Fruit fly (Drosophila melanogaster) Kc167 (cell line): Measurements from ENCODE around the gene CG6733.

Experiments
- Myc ChIP-seq: fragments of >200 bp; optimal IDR thresholded peaks from 2 replicates; lab custom pipeline; 2017; ENCODE audit warnings: missing external identifiers
- Sin3A ChIP-seq: fragments of >200 bp; optimal IDR thresholded peaks from 2 replicates; lab custom pipeline; 2018; ENCODE audit warnings: missing external identifiers
- h ChIP-seq: fragments of >200 bp; optimal IDR thresholded peaks from 3 replicates; lab custom pipeline; 2018; ENCODE audit warnings: missing external identifiers
- insv ChIP-seq: fragments of >200 bp; optimal IDR thresholded peaks from 3 replicates; lab custom pipeline; 2018; ENCODE audit warnings: missing external identifiers
- psq ChIP-seq: fragments of >200 bp; optimal IDR thresholded peaks from 2 replicates; lab custom pipeline; 2017; ENCODE audit warnings: missing external identifiers
- ttk ChIP-seq: sonication (Bioruptor generic); optimal IDR thresholded peaks from 2 replicates; lab custom pipeline; 2017; ENCODE audit warnings: missing external identifiers

The CG6733 gene

dm6 chr3R:23067209-23067826 is 30.2 kb upstream of the CG6733 start, which contains the start of gene CG17111:
Gene CG17111, minus strand, starts transcription at chr3R:23067259.
- TF ChIP-seq insv (lab: Kevin White, UChicago) (no peak), h (lab: Kevin White, UChicago) (no peak), Myc (lab: Kevin White, UChicago) (no peak), Sin3A (no peak), ttk (lab: Kevin White, UChicago) (no peak), psq (lab: Kevin White, UChicago) (no peak)

- TF ChIP-seq insv (lab: Kevin White, UChicago) (no peak), psq (lab: Kevin White, UChicago) (no peak), ttk (lab: Kevin White, UChicago) (no peak), Sin3A (no peak)
Measured at dm6 chr3R:23074480-23074879, 23.0 kb upstream of the CG6733 start.

dm6 chr3R:23081265-23081664 is 16.3 kb upstream of the CG6733 start:
- TF ChIP-seq ttk (lab: Kevin White, UChicago) (no peak), psq (lab: Kevin White, UChicago) (no peak), insv (lab: Kevin White, UChicago) (no peak), Myc (lab: Kevin White, UChicago) (no peak), h (lab: Kevin White, UChicago) (no peak), Sin3A (no peak)

- no peak for TF ChIP-seq ttk (lab: Kevin White, UChicago)
- TF ChIP-seq h (lab: Kevin White, UChicago) = no peak
- no peak for TF ChIP-seq Sin3A
- TF ChIP-seq psq (lab: Kevin White, UChicago) = no peak
- TF ChIP-seq Myc (lab: Kevin White, UChicago) = no peak
- TF ChIP-seq insv (lab: Kevin White, UChicago) = no peak
Measured at dm6 chr3R:23088252-23088651, 9.3 kb upstream of the CG6733 start.

- TF ChIP-seq ttk (lab: Kevin White, UChicago) = no peak
- no peak for TF ChIP-seq psq (lab: Kevin White, UChicago)
Measured at dm6 chr3R:23091586-23092228, 5.8 kb upstream of the CG6733 start, which contains the start of the genes CG17110 and CG6726. Gene CG17110, plus strand, starts transcription at chr3R:23091724. Gene CG6726, plus strand, starts transcription at chr3R:23091724.

dm6 chr3R:23095346-23095745 is 2.2 kb upstream of the CG6733 start, which contains the start of gene CG17109:
Gene CG17109, plus strand, starts transcription at chr3R:23095690.
- no peak for TF ChIP-seq insv (lab: Kevin White, UChicago)
- TF ChIP-seq ttk (lab: Kevin White, UChicago) = no peak
- TF ChIP-seq psq (lab: Kevin White, UChicago) = no peak
- no peak for TF ChIP-seq Sin3A
- no peak for TF ChIP-seq h (lab: Kevin White, UChicago)

dm6 chr3R:23099233-23099632 is 1.7 kb downstream of the CG6733 start, which contains the start of gene CG6738:
Gene CG6738, plus strand, starts transcription at chr3R:23099533.
- TF ChIP-seq Sin3A = no peak
- TF ChIP-seq h (lab: Kevin White, UChicago) = no peak
- no peak for TF ChIP-seq insv (lab: Kevin White, UChicago)
- no peak for TF ChIP-seq Myc (lab: Kevin White, UChicago)
- TF ChIP-seq psq (lab: Kevin White, UChicago) = no peak
- TF ChIP-seq ttk (lab: Kevin White, UChicago) = no peak

- no peak for TF ChIP-seq psq (lab: Kevin White, UChicago)
- TF ChIP-seq insv (lab: Kevin White, UChicago) = no peak
- TF ChIP-seq h (lab: Kevin White, UChicago) = no peak
- no peak for TF ChIP-seq Myc (lab: Kevin White, UChicago)
- TF ChIP-seq ttk (lab: Kevin White, UChicago) = no peak
- TF ChIP-seq Sin3A = no peak
Measured at dm6 chr3R:23110724-23111123, 13.2 kb downstream of the CG6733 start.

- TF ChIP-seq ttk (lab: Kevin White, UChicago) (no peak), h (lab: Kevin White, UChicago) (no peak), Myc (lab: Kevin White, UChicago) (no peak), psq (lab: Kevin White, UChicago) (no peak)
Measured at dm6 chr3R:23112680-23113362, 15.3 kb downstream of the CG6733 start, which contains the start of gene Cow. Gene Cow, minus strand, starts transcription at chr3R:23112730.

dm6 chr3R:23117683-23118470 is 20.3 kb downstream of the CG6733 start, which contains the start of the genes Rassf and CenB1A:
Gene Rassf, minus strand, starts transcription at chr3R:23117931.
Gene CenB1A, plus strand, starts transcription at chr3R:23118400.
- TF ChIP-seq insv (lab: Kevin White, UChicago) (no peak), ttk (lab: Kevin White, UChicago) (no peak), Sin3A (no peak), Myc (lab: Kevin White, UChicago) (no peak), psq (lab: Kevin White, UChicago) (no peak), h (lab: Kevin White, UChicago) (no peak)

- no peak for TF ChIP-seq insv (lab: Kevin White, UChicago)
- TF ChIP-seq Myc (lab: Kevin White, UChicago) = no peak
- no peak for TF ChIP-seq Sin3A
- no peak for TF ChIP-seq h (lab: Kevin White, UChicago)
- TF ChIP-seq ttk (lab: Kevin White, UChicago) = no peak
- TF ChIP-seq psq (lab: Kevin White, UChicago) = no peak
Measured at dm6 chr3R:23119873-23120272, 22.3 kb downstream of the CG6733 start.
